Fruit fly (Drosophila melanogaster): ENCODE data around the gene Ssl2.
A peak's percentile ranks its signal among the peaks of the same experiment; 100 is the strongest.

Ssl2 gene

DNA sequence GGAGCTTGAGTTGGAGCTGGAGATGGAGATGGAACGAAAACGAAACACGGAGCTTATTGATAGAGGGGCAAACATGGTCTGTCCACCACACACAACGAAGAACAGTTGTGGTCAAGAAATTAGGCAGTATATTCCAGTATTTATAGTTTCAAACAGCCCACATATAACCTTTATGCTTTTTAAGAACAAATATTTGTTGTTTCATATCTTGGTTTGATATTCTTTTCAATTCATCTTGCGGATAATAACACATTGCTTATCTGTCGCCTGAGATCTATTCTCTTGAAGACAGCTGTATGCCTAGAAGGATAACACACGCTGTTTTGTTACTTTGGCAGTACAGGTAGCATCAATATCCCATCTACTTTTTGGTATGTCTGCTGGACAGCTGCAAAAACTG is 40.4 kb upstream of the Ssl2 start:
- TF ChIP-seq psq (GFP tag; optimal IDR thresholded peaks at IDR 0.05) = peak; percentile 25
- peak; percentile 10 for TF ChIP-seq rgr (GFP tag; optimal IDR thresholded peaks at IDR 0.05)
- peak in 1 of 2 experiments; percentile 25 for TF ChIP-seq foxo (GFP tag; optimal IDR thresholded peaks at IDR 0.05)
- no peak for TF ChIP-seq tai (GFP tag; optimal IDR thresholded peaks at IDR 0.05)
- TF ChIP-seq Hr78 (GFP tag; optimal IDR thresholded peaks at IDR 0.05) = no peak
- TF ChIP-seq ey (GFP tag; optimal IDR thresholded peaks at IDR 0.05) = peak; percentile 34
- peak; percentile 53 for TF ChIP-seq fru (GFP tag; optimal IDR thresholded peaks at IDR 0.05)
- peak; percentile 14 for TF ChIP-seq woc (GFP tag; optimal IDR thresholded peaks at IDR 0.05)
- TF ChIP-seq h (GFP tag; optimal IDR thresholded peaks at IDR 0.05) = peak; percentile 44
- no peak for TF ChIP-seq dl (GFP tag; optimal IDR thresholded peaks at IDR 0.05; ENCODE audit: insufficient read depth in 1 of 2, partially characterized antibody in 2 of 2)
- TF ChIP-seq Sp1 (GFP tag; optimal IDR thresholded peaks at IDR 0.05) = peak; percentile 7

DNA sequence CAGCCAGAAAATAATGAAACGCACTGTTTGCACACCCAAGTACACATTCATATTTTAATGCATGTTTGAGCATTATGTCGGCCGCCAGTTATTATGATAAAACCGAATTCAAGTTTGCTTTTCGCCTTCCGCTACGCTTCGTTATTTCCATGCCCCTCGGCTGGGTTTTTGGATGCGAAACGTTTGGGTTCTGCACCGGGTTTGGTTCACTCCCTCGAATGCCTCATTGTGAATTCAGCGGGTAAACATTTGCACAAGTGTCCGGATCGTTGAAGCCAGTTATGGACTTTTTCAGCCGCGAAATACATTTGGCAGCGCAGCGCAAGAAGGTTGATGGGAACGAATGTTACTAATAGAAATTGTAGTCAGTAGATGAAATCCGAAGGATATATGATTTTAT is 38.7 kb upstream of the Ssl2 start:
- TF ChIP-seq HLH106 (tag; optimal IDR thresholded peaks at IDR 0.05) (no peak), Mio (GFP tag; optimal IDR thresholded peaks at IDR 0.05) (no peak), GATAd (GFP tag; optimal IDR thresholded peaks at IDR 0.05) (no peak), dl (GFP tag; optimal IDR thresholded peaks at IDR 0.05; ENCODE audit: insufficient read depth in 1 of 2, partially characterized antibody in 2 of 2) (no peak), woc (GFP tag; optimal IDR thresholded peaks at IDR 0.05) (no peak), OdsH (GFP tag; optimal IDR thresholded peaks at IDR 0.05) (no peak), Hnf4 (GFP tag; optimal IDR thresholded peaks at IDR 0.05) (peak; percentile 8), foxo (GFP tag; optimal IDR thresholded peaks at IDR 0.05) (no peak), psq (GFP tag; optimal IDR thresholded peaks at IDR 0.05) (no peak), dsf (GFP tag; optimal IDR thresholded peaks at IDR 0.05; ENCODE audit: borderline replicate concordance) (no peak), tai (GFP tag; optimal IDR thresholded peaks at IDR 0.05) (no peak), dmrt93B (GFP tag; optimal IDR thresholded peaks at IDR 0.05) (no peak), lola (GFP tag; optimal IDR thresholded peaks at IDR 0.05) (no peak), Hr78 (GFP tag; optimal IDR thresholded peaks at IDR 0.05) (no peak), sv (GFP tag; optimal IDR thresholded peaks at IDR 0.05) (no peak), h (GFP tag; optimal IDR thresholded peaks at IDR 0.05) (peak; percentile 7), Abd-B (GFP tag; optimal IDR thresholded peaks at IDR 0.05) (no peak), Hr83 (GFP tag; optimal IDR thresholded peaks at IDR 0.05; ENCODE audit: poor library complexity, severe bottlenecking) (peak; percentile 3), jim (GFP tag; optimal IDR thresholded peaks at IDR 0.05) (no peak), ey (GFP tag; optimal IDR thresholded peaks at IDR 0.05) (no peak), N (GFP tag; optimal IDR thresholded peaks at IDR 0.05) (no peak), CrebA (GFP tag; optimal IDR thresholded peaks at IDR 0.05; ENCODE audit: borderline replicate concordance) (no peak), Rel (GFP tag; optimal IDR thresholded peaks at IDR 0.05) (no peak), Rel (tag; optimal IDR thresholded peaks at IDR 0.05) (no peak), fru (GFP tag; optimal IDR thresholded peaks at IDR 0.05) (no peak), Jra (GFP tag; optimal IDR thresholded peaks at IDR 0.05) (no peak), CG9705 (GFP tag; optimal IDR thresholded peaks at IDR 0.05) (no peak), rgr (GFP tag; optimal IDR thresholded peaks at IDR 0.05) (peak; percentile 10), Vsx2 (GFP tag; optimal IDR thresholded peaks at IDR 0.05; ENCODE audit: partially characterized antibody) (no peak), Dfd (GFP tag; optimal IDR thresholded peaks at IDR 0.05) (no peak)

DNA sequence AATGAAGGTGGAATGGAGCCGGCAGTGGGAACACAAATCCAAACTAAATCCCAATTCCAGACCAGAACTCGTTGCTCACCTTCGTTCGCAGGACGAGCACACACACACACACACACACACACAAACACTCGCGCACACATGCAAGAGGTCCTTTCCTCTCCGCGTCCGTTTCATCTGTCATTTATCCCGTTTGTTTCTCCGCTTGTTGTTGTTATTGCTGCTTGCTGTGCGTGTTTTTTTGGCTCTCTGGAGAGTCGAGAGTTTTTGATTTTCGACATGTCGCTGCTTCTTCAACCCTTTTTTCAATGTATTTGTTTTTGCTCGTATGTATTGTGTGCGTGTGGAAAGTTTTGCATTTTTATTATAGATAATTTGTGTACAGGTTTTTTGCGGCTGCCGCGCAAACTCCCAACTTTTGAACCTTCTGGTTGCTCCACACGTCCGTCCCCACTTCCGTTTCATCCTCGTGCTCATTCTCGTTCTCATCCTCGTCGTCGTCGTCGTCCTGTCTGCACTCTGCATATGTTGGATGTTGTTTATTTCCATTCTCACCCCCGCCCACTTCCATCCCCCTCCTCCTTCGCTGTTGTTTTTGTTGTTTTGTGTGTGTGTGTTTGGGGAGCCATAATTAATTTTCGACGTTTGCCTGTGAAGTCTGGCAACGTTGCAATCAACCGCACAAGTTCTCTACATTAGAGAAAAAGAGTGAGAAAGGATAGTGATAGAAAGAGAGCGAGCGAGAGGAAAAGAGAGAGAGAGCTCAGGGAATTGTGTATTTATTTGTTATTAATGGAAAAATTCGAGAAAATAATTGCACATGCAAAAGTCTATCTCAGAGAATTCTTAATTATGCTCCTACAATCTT is 37.0 kb upstream of the Ssl2 start:
- peak; percentile 2 for TF ChIP-seq fru (GFP tag; optimal IDR thresholded peaks at IDR 0.05)
- peak; percentile 60 for TF ChIP-seq psq (GFP tag; optimal IDR thresholded peaks at IDR 0.05)
- no peak for TF ChIP-seq br (GFP tag; optimal IDR thresholded peaks at IDR 0.05)
- no peak for TF ChIP-seq tai (GFP tag; optimal IDR thresholded peaks at IDR 0.05)
- no peak for TF ChIP-seq Dfd (GFP tag; optimal IDR thresholded peaks at IDR 0.05)
